Worm (Caenorhabditis elegans) whole organism, young adult: ENCODE data around the gene fbxa-32.

Experiments
- B0019.2 ChIP-seq: fragments of 200-800 bp; sonication (Bioruptor generic); conservative IDR thresholded peaks from 2 replicates; pipeline ENCODE4 v1.3.6; 2022; ENCODE audit warnings: missing genetic modification reagents, missing genetic modification characterization, missing compliant biosample characterization
- D2030.7 ChIP-seq: fragments of 200-800 bp; sonication (Bioruptor generic); IDR thresholded peaks from 2 replicates; pipeline ENCODE4 v1.3.6; 2022; ENCODE audit warnings: missing genetic modification reagents, missing genetic modification characterization, missing compliant biosample characterization
- athp-1 ChIP-seq: sonication (generic microtip); optimal IDR thresholded peaks from 2 replicates; lab custom pipeline; 2017; ENCODE audit warnings: mild to moderate bottlenecking, missing genetic modification characterization, missing compliant biosample characterization
- hlh-12 ChIP-seq: sonication (generic microtip); optimal IDR thresholded peaks from 2 replicates; lab custom pipeline; 2016; ENCODE audit warnings: missing genetic modification characterization, missing compliant biosample characterization
- lin-26 ChIP-seq: fragments of 200-800 bp; sonication (Bioruptor generic); IDR thresholded peaks from 2 replicates; pipeline ENCODE4 v1.3.6; 2022; ENCODE audit warnings: missing genetic modification reagents, missing genetic modification characterization, missing compliant biosample characterization
- lsy-27 ChIP-seq: sonication (generic microtip); optimal IDR thresholded peaks from 2 replicates; lab custom pipeline; 2017; ENCODE audit warnings: missing genetic modification characterization, mild to moderate bottlenecking, missing compliant biosample characterization, antibody characterized with exemption, missing genotype, borderline replicate concordance; ENCODE audit not compliant: insufficient read depth
- madf-3 ChIP-seq: fragments of 200-800 bp; sonication (Bioruptor generic); IDR thresholded peaks from 2 replicates; pipeline ENCODE4 v1.3.6; 2022; ENCODE audit warnings: missing genetic modification reagents, missing genetic modification characterization, missing compliant biosample characterization
- pha-4 ChIP-seq: fragments of 150-350 bp; sonication (generic microtip); optimal IDR thresholded peaks from 2 replicates; lab custom pipeline; 2014; ENCODE audit warnings: missing biosample characterization, missing genetic modification reagents, missing genetic modification characterization

DNA sequence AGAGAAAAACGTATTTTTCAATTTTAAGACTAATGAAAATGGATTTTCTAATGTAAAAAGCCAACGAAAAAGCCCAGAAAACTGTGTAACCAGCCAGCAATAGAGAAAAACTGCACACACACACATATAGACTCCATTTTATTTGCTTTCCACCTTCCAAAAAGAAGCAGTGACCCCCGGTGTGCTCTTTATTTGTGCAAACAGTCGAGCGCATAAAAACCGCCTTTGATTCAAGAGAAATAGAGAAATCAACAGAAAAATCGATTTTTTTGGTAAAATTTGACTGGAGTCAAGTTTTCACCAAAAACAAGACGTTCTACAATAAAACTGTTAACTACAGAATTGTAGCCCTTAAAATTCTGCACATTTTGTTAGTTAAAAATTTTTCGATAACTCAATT is 40.5 kb downstream of the fbxa-32 start:
- TF ChIP-seq athp-1 (tag; lab: Kevin White, UChicago): no peak
- no peak for TF ChIP-seq madf-3
- no peak for TF ChIP-seq pha-4 (tag; lab: Kevin White, UChicago)
- no peak for TF ChIP-seq lin-26
- TF ChIP-seq D2030.7: no peak
- TF ChIP-seq B0019.2 (GFP tag; lab: Robert Waterston, UW): no peak
- no peak for TF ChIP-seq hlh-12 (tag; lab: Kevin White, UChicago)
- no peak for TF ChIP-seq lsy-27 (tag; lab: Kevin White, UChicago)
